Worm (Caenorhabditis elegans): ENCODE data around the gene C42D8.9.

DNA sequence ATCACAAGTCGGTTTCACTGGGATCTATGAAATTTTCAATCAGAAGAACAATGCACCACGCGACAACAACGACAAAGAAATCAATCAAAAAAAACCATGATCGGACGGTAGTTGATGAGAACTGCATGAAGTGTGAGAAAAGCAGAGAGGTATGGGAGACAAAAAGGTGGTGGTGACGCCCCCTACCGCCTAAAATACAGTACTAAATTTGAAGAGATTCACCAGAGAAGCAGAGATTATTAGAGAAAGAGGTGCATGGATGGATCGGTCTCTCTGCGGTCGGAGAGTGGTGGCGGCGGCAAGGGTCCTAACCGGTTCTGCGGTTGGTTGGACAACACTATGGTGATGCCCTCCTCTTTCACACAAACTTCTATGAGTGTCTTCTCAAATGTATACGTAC lies 12.4 kb upstream of the C42D8.9 start:
- TF ChIP-seq ztf-4 (tag; optimal IDR thresholded peaks at IDR 0.05) = peak; percentile 17
- TF ChIP-seq gmeb-1 (tag; optimal IDR thresholded peaks at IDR 0.05) = peak; percentile 40
- no peak for TF ChIP-seq aly-2 (tag; optimal IDR thresholded peaks at IDR 0.05)
- TF ChIP-seq nhr-12 (tag; optimal IDR thresholded peaks at IDR 0.05) = no peak
- no peak for TF ChIP-seq skn-1 (tag; optimal IDR thresholded peaks at IDR 0.05)
- peak in 1 of 2 experiments; percentile 32 for TF ChIP-seq lsy-2 (tag; optimal IDR thresholded peaks at IDR 0.05)
- no peak for TF ChIP-seq ceh-82 (tag; optimal IDR thresholded peaks at IDR 0.05)
- no peak for TF ChIP-seq nhr-11 (tag; optimal IDR thresholded peaks at IDR 0.05)
- TF ChIP-seq zag-1 (tag; optimal IDR thresholded peaks at IDR 0.05) = no peak
- TF ChIP-seq F13H6.1 (tag; optimal IDR thresholded peaks at IDR 0.05) = peak; percentile 77
